Worm (Caenorhabditis elegans) whole organism, L4 larva: ENCODE data around the gene fbxa-74.

Experiments
- F26F4.8 ChIP-seq: fragments of 200-800 bp; sonication (Bioruptor generic); conservative IDR thresholded peaks from 2 replicates; pipeline ENCODE4 v1.3.6; 2022; ENCODE audit warnings: missing genetic modification characterization, missing compliant biosample characterization
- F44E2.7 ChIP-seq: fragments of 200-800 bp; sonication (Bioruptor generic); IDR thresholded peaks from 2 replicates; pipeline ENCODE4 v2.1.2; 2022; ENCODE audit warnings: missing genetic modification characterization, missing compliant biosample characterization
- T26A8.4 ChIP-seq: fragments of 200-800 bp; sonication (Bioruptor generic); IDR thresholded peaks from 2 replicates; pipeline ENCODE4 v1.3.6; 2022; ENCODE audit warnings: missing genetic modification characterization, missing compliant biosample characterization
- Y105C5A.15 ChIP-seq: fragments of 200-800 bp; sonication (Bioruptor generic); IDR thresholded peaks from 2 replicates; pipeline ENCODE4 v1.3.6; 2022; ENCODE audit warnings: missing genetic modification characterization, missing compliant biosample characterization
- Y48G9A.11 ChIP-seq: fragments of 200-800 bp; sonication (Bioruptor generic); IDR thresholded peaks from 2 replicates; pipeline ENCODE4 v1.3.6; 2022; ENCODE audit warnings: missing genetic modification reagents, missing genetic modification characterization, missing compliant biosample characterization
- Y5F2A.4 ChIP-seq: fragments of 200-800 bp; sonication (Bioruptor generic); optimal IDR thresholded peaks from 2 replicates; lab custom pipeline; 2018; ENCODE audit warnings: mild to moderate bottlenecking, missing genetic modification characterization, missing compliant biosample characterization
- Y75B8A.6 ChIP-seq: fragments of 200-800 bp; sonication (Bioruptor generic); IDR thresholded peaks from 2 replicates; pipeline ENCODE4 v1.3.6; 2022; ENCODE audit warnings: missing genetic modification reagents, missing genetic modification characterization, missing compliant biosample characterization
- ZK337.2 ChIP-seq: fragments of 200-800 bp; sonication (Bioruptor generic); IDR thresholded peaks from 2 replicates; pipeline ENCODE4 v1.3.6; 2022; ENCODE audit warnings: missing genetic modification reagents, missing genetic modification characterization, missing compliant biosample characterization
- aha-1 ChIP-seq: fragments of 150-350 bp; peaks from one replicate; lab custom pipeline; 2014; ENCODE audit warnings: missing biosample characterization, missing genetic modification characterization
- aly-2 ChIP-seq: sonication (generic microtip); optimal IDR thresholded peaks from 2 replicates; lab custom pipeline; 2018; ENCODE audit warnings: missing biosample characterization, missing genetic modification characterization
- arid-1 ChIP-seq: fragments of 200-800 bp; sonication (Bioruptor generic); conservative IDR thresholded peaks from 2 replicates; pipeline ENCODE4 v1.3.6; 2022; ENCODE audit warnings: missing genetic modification reagents, missing genetic modification characterization, missing compliant biosample characterization
- ceh-28 ChIP-seq: fragments of 150-350 bp; optimal IDR thresholded peaks from 2 replicates; lab custom pipeline; 2014; ENCODE audit warnings: missing biosample characterization, missing genetic modification reagents, missing genetic modification characterization
- cey-2 ChIP-seq: sonication (generic microtip); optimal IDR thresholded peaks from 3 replicates; lab custom pipeline; 2017; ENCODE audit warnings: missing genetic modification characterization, mild to moderate bottlenecking, missing compliant biosample characterization, antibody characterized with exemption, borderline replicate concordance; ENCODE audit not compliant: insufficient read depth
- daf-16 ChIP-seq, 3 experiments: sonication (generic microtip); optimal IDR thresholded peaks; 2 replicates each; lab custom pipeline; 2016 to 2017; ENCODE audit warnings: missing genetic modification characterization in 3 of 3, missing genetic modification reagents in 3 of 3, mild to moderate bottlenecking in 2 of 3, missing compliant biosample characterization in 2 of 3, missing biosample characterization in 1 of 3, moderate library complexity in 1 of 3
- duxl-1 ChIP-seq: sonication (generic microtip); optimal IDR thresholded peaks from 2 replicates; lab custom pipeline; 2016; ENCODE audit warnings: mild to moderate bottlenecking, missing genetic modification characterization, moderate library complexity, missing compliant biosample characterization; ENCODE audit not compliant: poor library complexity
- egl-43 ChIP-seq: fragments of 200-800 bp; sonication (Bioruptor generic); IDR thresholded peaks from 2 replicates; pipeline ENCODE4 v1.3.6; 2022; ENCODE audit warnings: missing genetic modification reagents, missing genetic modification characterization, missing compliant biosample characterization
- fos-1 ChIP-seq: fragments of 150-350 bp; optimal IDR thresholded peaks from 2 replicates; lab custom pipeline; 2014; ENCODE audit warnings: missing biosample characterization, missing genetic modification characterization
- gei-8 ChIP-seq: fragments of 200-800 bp; sonication (Bioruptor generic); optimal IDR thresholded peaks from 2 replicates; lab custom pipeline; 2018; ENCODE audit warnings: mild to moderate bottlenecking, missing genetic modification characterization, missing compliant biosample characterization
- hif-1 ChIP-seq, 2 experiments: sonication (generic microtip); optimal IDR thresholded peaks; 2 replicates each; lab custom pipeline; 2016 to 2017; ENCODE audit warnings: missing compliant biosample characterization in 2 of 2, missing genetic modification characterization in 2 of 2, missing genetic modification reagents in 2 of 2, missing genotype in 2 of 2, mild to moderate bottlenecking in 1 of 2
- hlh-11 ChIP-seq: fragments of 200-800 bp; sonication (Bioruptor generic); optimal IDR thresholded peaks from 2 replicates; lab custom pipeline; 2018; ENCODE audit warnings: mild to moderate bottlenecking, missing genetic modification characterization, missing compliant biosample characterization
- hlh-30 ChIP-seq: sonication (generic microtip); optimal IDR thresholded peaks from 2 replicates; lab custom pipeline; 2017; ENCODE audit warnings: antibody characterized with exemption, mild to moderate bottlenecking, missing genetic modification characterization, missing compliant biosample characterization; ENCODE audit not compliant: insufficient read depth
- jun-1 ChIP-seq: fragments of 150-350 bp; optimal IDR thresholded peaks from 2 replicates; lab custom pipeline; 2014; ENCODE audit warnings: missing biosample characterization, missing genetic modification reagents, missing genetic modification characterization
- lin-13 ChIP-seq: fragments of 150-350 bp; optimal IDR thresholded peaks from 2 replicates; lab custom pipeline; 2014; ENCODE audit warnings: missing biosample characterization, missing genetic modification reagents, missing genetic modification characterization
- lin-29 ChIP-seq: fragments of 200-800 bp; sonication (Bioruptor generic); IDR thresholded peaks from 2 replicates; pipeline ENCODE4 v1.3.6; 2022; ENCODE audit warnings: missing genetic modification reagents, missing genetic modification characterization, missing compliant biosample characterization
- lin-38 ChIP-seq: fragments of 200-800 bp; sonication (Bioruptor generic); IDR thresholded peaks from 2 replicates; pipeline ENCODE4 v1.3.6; 2022; ENCODE audit warnings: missing genetic modification reagents, missing genetic modification characterization, missing compliant biosample characterization
- lir-3 ChIP-seq: sonication (generic microtip); optimal IDR thresholded peaks from 2 replicates; lab custom pipeline; 2016; ENCODE audit warnings: mild to moderate bottlenecking, missing genetic modification characterization, missing compliant biosample characterization
- lsy-2 ChIP-seq, 2 experiments: fragments of 150-350 bp in 1 of 2; sonication (generic microtip) in 1 of 2; optimal IDR thresholded peaks; 2 replicates each; lab custom pipeline; 2014 to 2017; ENCODE audit warnings: missing biosample characterization in 2 of 2, missing genetic modification characterization in 2 of 2
- madf-9 ChIP-seq: fragments of 200-800 bp; sonication (Bioruptor generic); conservative IDR thresholded peaks from 2 replicates; pipeline ENCODE4 v1.3.6; 2022; ENCODE audit warnings: missing genetic modification reagents, missing genetic modification characterization, missing compliant biosample characterization
- mdl-1 ChIP-seq, 2 experiments: fragments of 150-350 bp in 1 of 2; sonication (generic microtip) in 1 of 2; optimal IDR thresholded peaks; 2 replicates each; lab custom pipeline; 2014 to 2017; ENCODE audit warnings: missing biosample characterization in 2 of 2, missing genetic modification characterization in 2 of 2
- mdt-29 ChIP-seq: fragments of 200-800 bp; sonication (Bioruptor generic); IDR thresholded peaks from 2 replicates; pipeline ENCODE4 v1.3.6; 2022; ENCODE audit warnings: missing genetic modification reagents, missing genetic modification characterization, missing compliant biosample characterization
- mes-2 ChIP-seq: sonication (generic microtip); optimal IDR thresholded peaks from 2 replicates; lab custom pipeline; 2016; ENCODE audit warnings: missing genotype, mild to moderate bottlenecking, missing genetic modification characterization, missing compliant biosample characterization; ENCODE audit not compliant: poor library complexity, severe bottlenecking
- nhr-102 ChIP-seq: sonication (generic microtip); optimal IDR thresholded peaks from 2 replicates; lab custom pipeline; 2016; ENCODE audit warnings: mild to moderate bottlenecking, missing genetic modification characterization, moderate library complexity, missing compliant biosample characterization
- nhr-11 ChIP-seq: fragments of 150-350 bp; optimal IDR thresholded peaks from 2 replicates; lab custom pipeline; 2014; ENCODE audit warnings: missing biosample characterization, missing genetic modification characterization
- nhr-111 ChIP-seq: fragments of 200-800 bp; sonication (Bioruptor generic); optimal IDR thresholded peaks from 2 replicates; lab custom pipeline; 2018; ENCODE audit warnings: mild to moderate bottlenecking, missing genetic modification characterization, missing compliant biosample characterization
- nhr-28 ChIP-seq: fragments of 150-350 bp; optimal IDR thresholded peaks from 2 replicates; lab custom pipeline; 2014; ENCODE audit warnings: missing biosample characterization, missing genetic modification characterization
- nhr-41 ChIP-seq: fragments of 200-800 bp; sonication (Bioruptor generic); IDR thresholded peaks from 2 replicates; pipeline ENCODE4 v1.3.6; 2022; ENCODE audit warnings: missing genetic modification reagents, missing genetic modification characterization, missing compliant biosample characterization
- nhr-6 ChIP-seq: fragments of 150-350 bp; optimal IDR thresholded peaks from 2 replicates; lab custom pipeline; 2014; ENCODE audit warnings: missing biosample characterization, missing genetic modification characterization
- nhr-77 ChIP-seq: fragments of 150-350 bp; optimal IDR thresholded peaks from 2 replicates; lab custom pipeline; 2014; ENCODE audit warnings: missing biosample characterization, missing genetic modification characterization
- php-3 ChIP-seq: fragments of 200-800 bp; sonication (Bioruptor generic); IDR thresholded peaks from 2 replicates; pipeline ENCODE4 v1.3.6; 2022; ENCODE audit warnings: missing genetic modification reagents, missing genetic modification characterization, missing compliant biosample characterization
- pqm-1 ChIP-seq: sonication (generic microtip); optimal IDR thresholded peaks from 2 replicates; lab custom pipeline; 2017; ENCODE audit warnings: missing biosample characterization, missing genetic modification characterization
- saeg-2 ChIP-seq: fragments of 200-800 bp; sonication (Bioruptor generic); IDR thresholded peaks from 2 replicates; pipeline ENCODE4 v1.3.6; 2022; ENCODE audit warnings: missing genetic modification reagents, missing genetic modification characterization, missing compliant biosample characterization
- sdz-12 ChIP-seq: fragments of 200-800 bp; sonication (Bioruptor generic); optimal IDR thresholded peaks from 2 replicates; lab custom pipeline; 2018; ENCODE audit warnings: mild to moderate bottlenecking, missing genetic modification characterization, missing compliant biosample characterization
- set-16 ChIP-seq: fragments of 200-800 bp; sonication (Bioruptor generic); IDR thresholded peaks from 2 replicates; pipeline ENCODE4 v1.3.6; 2022; ENCODE audit warnings: missing genetic modification reagents, missing genetic modification characterization, missing compliant biosample characterization
- skn-1 ChIP-seq: fragments of 150-350 bp; optimal IDR thresholded peaks from 2 replicates; lab custom pipeline; 2014; ENCODE audit warnings: missing biosample characterization, missing genetic modification characterization
- snpc-4 ChIP-seq: fragments of 150-350 bp; optimal IDR thresholded peaks from 2 replicates; lab custom pipeline; 2014; ENCODE audit warnings: missing biosample characterization, missing genetic modification characterization
- tra-1 ChIP-seq: fragments of 200-800 bp; sonication (Bioruptor generic); IDR thresholded peaks from 2 replicates; pipeline ENCODE4 v1.3.6; 2022; ENCODE audit warnings: missing genetic modification reagents, missing genetic modification characterization, missing compliant biosample characterization
- zip-2 ChIP-seq: fragments of 150-350 bp; optimal IDR thresholded peaks from 2 replicates; lab custom pipeline; 2014; ENCODE audit warnings: missing biosample characterization, missing genetic modification characterization
- ztf-11 ChIP-seq: fragments of 150-350 bp; optimal IDR thresholded peaks from 2 replicates; lab custom pipeline; 2014; ENCODE audit warnings: missing biosample characterization, missing genetic modification characterization
- ztf-7 ChIP-seq: fragments of 150-350 bp; optimal IDR thresholded peaks from 2 replicates; lab custom pipeline; 2014; ENCODE audit warnings: missing biosample characterization, missing genetic modification characterization

fbxa-74 gene

DNA sequence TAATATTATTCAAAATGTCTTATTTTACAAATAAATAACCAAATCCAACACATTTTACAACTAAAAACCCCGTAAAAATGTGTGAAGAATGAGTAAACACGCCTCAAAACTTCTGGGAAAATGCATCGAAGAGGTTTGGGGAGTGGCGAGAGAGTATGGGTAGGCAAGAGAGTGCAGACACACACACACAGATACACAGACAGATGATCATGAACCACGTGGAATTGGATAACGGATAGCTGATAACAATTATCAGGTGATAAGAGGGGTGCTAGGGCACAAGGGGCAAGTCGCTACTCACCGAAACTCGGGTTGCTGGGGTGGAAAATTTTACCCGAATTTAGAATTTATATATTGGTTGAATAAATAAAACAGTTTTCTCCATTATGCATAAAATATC, 16.5 kb downstream of the fbxa-74 start (continued):
- no peak for TF ChIP-seq mdt-29 (GFP tag; lab: Robert Waterston, UW)
- no peak for TF ChIP-seq saeg-2 (GFP tag; lab: Robert Waterston, UW)
- no peak for TF ChIP-seq ZK337.2 (GFP tag; lab: Robert Waterston, UW)
- TF ChIP-seq pqm-1 (tag; lab: Kevin White, UChicago), result no peak
- TF ChIP-seq ztf-7 (tag; lab: Kevin White, UChicago), result no peak
- TF ChIP-seq Y48G9A.11 (GFP tag; lab: Robert Waterston, UW), result no peak
- no peak for TF ChIP-seq cey-2 (tag; lab: Kevin White, UChicago)
- TF ChIP-seq daf-16 (GFP tag; optimal IDR thresholded peaks at IDR 0.05; lab: Kevin White, UChicago), result peak in 1 of 2 experiments; percentile 21
- TF ChIP-seq daf-16 (tag; optimal IDR thresholded peaks at IDR 0.05; lab: Kevin White, UChicago), result no peak
- TF ChIP-seq madf-9 (GFP tag; lab: Robert Waterston, UW), result no peak
- TF ChIP-seq snpc-4, result no peak
- no peak for TF ChIP-seq egl-43 (GFP tag; lab: Robert Waterston, UW)
- TF ChIP-seq nhr-11 (tag; lab: Kevin White, UChicago), result peak; percentile 64
- no peak for TF ChIP-seq aly-2 (tag; lab: Kevin White, UChicago)
- no peak for TF ChIP-seq lir-3 (tag; lab: Kevin White, UChicago)
- no peak for TF ChIP-seq nhr-102 (tag; lab: Kevin White, UChicago)
- TF ChIP-seq hlh-30 (tag; lab: Kevin White, UChicago), result peak; percentile 94
- TF ChIP-seq hif-1 (tag; optimal IDR thresholded peaks at IDR 0.05; lab: Kevin White, UChicago), result no peak
- TF ChIP-seq nhr-28 (tag; lab: Kevin White, UChicago), result peak; percentile 62
- no peak for TF ChIP-seq jun-1 (tag; lab: Kevin White, UChicago)
- TF ChIP-seq hlh-11 (tag; lab: Kevin White, UChicago), result peak; percentile 79
- TF ChIP-seq duxl-1, result no peak
- no peak for TF ChIP-seq mes-2 (tag; lab: Kevin White, UChicago)
- no peak for TF ChIP-seq F44E2.7 (GFP tag; lab: Robert Waterston, UW)
- no peak for TF ChIP-seq lin-38 (GFP tag; lab: Robert Waterston, UW)

DNA sequence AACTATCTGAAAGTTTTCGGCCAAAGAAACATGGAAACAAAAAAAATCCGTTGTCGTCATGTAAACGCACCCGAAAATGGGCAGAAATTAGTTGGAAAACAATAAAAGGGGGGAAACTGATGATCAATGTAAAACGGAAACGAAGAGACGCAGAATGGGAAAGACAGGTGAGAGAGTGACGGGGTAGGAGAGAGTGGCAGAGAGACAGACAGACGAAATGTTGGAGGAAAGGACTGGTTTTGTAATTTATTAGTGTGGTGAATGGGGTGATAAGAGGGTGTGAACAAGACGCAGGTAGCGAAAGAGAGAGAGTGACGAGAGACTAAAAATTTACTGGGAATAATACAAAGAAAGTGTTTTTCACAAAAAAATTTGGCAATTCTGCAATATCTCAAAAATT, 17.8 kb downstream of the fbxa-74 start:
- peak; percentile 87 for TF ChIP-seq tra-1 (GFP tag; lab: Robert Waterston, UW)
- TF ChIP-seq T26A8.4 (GFP tag; lab: Robert Waterston, UW), result 0 out of 2 replicates have a peak, but pooled peaks have one; percentile 16
- no peak for TF ChIP-seq Y105C5A.15 (GFP tag; lab: Robert Waterston, UW)
- no peak for TF ChIP-seq Y75B8A.6 (GFP tag; lab: Robert Waterston, UW)
- peak in 1 of 2 experiments; percentile 80 for TF ChIP-seq mdl-1 (tag; optimal IDR thresholded peaks at IDR 0.05; lab: Kevin White, UChicago)
- TF ChIP-seq nhr-11 (tag; lab: Kevin White, UChicago), result peak; percentile 53
- peak; percentile 84 for TF ChIP-seq nhr-77 (tag; lab: Kevin White, UChicago)
- TF ChIP-seq arid-1, result no peak
- TF ChIP-seq lin-13 (GFP tag; lab: Kevin White, UChicago), result peak; percentile 68
- TF ChIP-seq set-16 (GFP tag; lab: Robert Waterston, UW), result 0 out of 2 replicates have a peak, but pooled peaks have one; percentile 21
- no peak for TF ChIP-seq sdz-12
- no peak for TF ChIP-seq zip-2 (tag; lab: Kevin White, UChicago)
- no peak for TF ChIP-seq nhr-41 (GFP tag; lab: Robert Waterston, UW)
- TF ChIP-seq nhr-111, result no peak
- TF ChIP-seq skn-1, result no peak
- TF ChIP-seq php-3 (GFP tag; lab: Robert Waterston, UW), result peak; percentile 99
- TF ChIP-seq fos-1 (tag; lab: Kevin White, UChicago), result no peak
- no peak for TF ChIP-seq Y5F2A.4 (GFP tag; lab: Kevin White, UChicago)
- TF ChIP-seq ztf-11, result no peak
- TF ChIP-seq mes-2 (tag; lab: Kevin White, UChicago), result peak; percentile 62
- peak in 1 of 2 experiments; percentile 78 for TF ChIP-seq lsy-2 (tag; optimal IDR thresholded peaks at IDR 0.05; lab: Kevin White, UChicago)
- peak; percentile 68 for TF ChIP-seq nhr-6 (tag; lab: Kevin White, UChicago)
- peak; percentile 83 for TF ChIP-seq pqm-1 (tag; lab: Kevin White, UChicago)
- peak; percentile 84 for TF ChIP-seq hlh-30 (tag; lab: Kevin White, UChicago)
- TF ChIP-seq ceh-28, result no peak
- TF ChIP-seq lin-29 (GFP tag; lab: Robert Waterston, UW), result no peak
- TF ChIP-seq F26F4.8 (GFP tag; lab: Robert Waterston, UW), result no peak
- no peak for TF ChIP-seq gei-8 (GFP tag; lab: Kevin White, UChicago)
- TF ChIP-seq hif-1 (tag; optimal IDR thresholded peaks at IDR 0.05; lab: Kevin White, UChicago), result no peak
- TF ChIP-seq nhr-102 (tag; lab: Kevin White, UChicago), result peak; percentile 52
- TF ChIP-seq aha-1, result peak; percentile 11
